Fruit fly (Drosophila melanogaster): ENCODE data around the gene CG5902.

- TF ChIP-seq CG8478 (optimal IDR thresholded peaks at IDR 0.05): no peak
- TF ChIP-seq CTCF (optimal IDR thresholded peaks at IDR 0.05): no peak
Observed at dm6 chr3R:23960865-23961264, 25.6 kb upstream of the CG5902 start.

Measured in S2 (cell line).